Fruit fly (Drosophila melanogaster) whole organism, embryonic: Measurements from ENCODE around the gene beta'COP.

Experiments
- Asciz ChIP-seq: fragments of 200-800 bp; sonication (Bioruptor generic); optimal IDR thresholded peaks from 2 replicates; lab custom pipeline; 2017; ENCODE audit warnings: missing biosample characterization, mild to moderate bottlenecking, missing genetic modification characterization, missing genetic modification reagents
- Awh ChIP-seq: fragments of 200-800 bp; sonication (Bioruptor generic); IDR thresholded peaks from 2 replicates; pipeline ENCODE4, ENCODE4 v1.3.6; 2022; ENCODE audit warnings: missing biosample characterization, missing genetic modification characterization
- Bteb2 ChIP-seq: fragments of 200-800 bp; sonication (Bioruptor generic); optimal IDR thresholded peaks from 2 replicates; lab custom pipeline; 2016; ENCODE audit warnings: missing biosample characterization, missing genetic modification characterization
- CG1024 ChIP-seq: fragments of 200-800 bp; sonication (Bioruptor generic); IDR thresholded peaks from 2 replicates; pipeline ENCODE4 v1.3.6; 2022; ENCODE audit warnings: missing biosample characterization, missing genetic modification characterization
- CG11085 ChIP-seq: fragments of 200-800 bp; sonication (Bioruptor generic); IDR thresholded peaks from 2 replicates; pipeline ENCODE4 v1.3.6; 2022; ENCODE audit warnings: missing biosample characterization, missing genetic modification characterization
- CG11696 ChIP-seq: fragments of 200-800 bp; sonication (Bioruptor generic); IDR thresholded peaks from 2 replicates; pipeline ENCODE4 v1.3.6; 2022; ENCODE audit warnings: missing biosample characterization, missing genetic modification characterization
- CG13287 ChIP-seq: fragments of 200-800 bp; sonication (Bioruptor generic); IDR thresholded peaks from 2 replicates; pipeline ENCODE4 v1.3.6; 2022; ENCODE audit warnings: missing biosample characterization, missing genetic modification characterization; ENCODE audit not compliant: partially characterized antibody
- CG15073 ChIP-seq: fragments of 200-800 bp; sonication (Bioruptor generic); optimal IDR thresholded peaks from 2 replicates; lab custom pipeline; 2016; ENCODE audit warnings: missing biosample characterization, missing genetic modification characterization
- CG15696 ChIP-seq: fragments of 200-800 bp; sonication (Bioruptor generic); optimal IDR thresholded peaks from 2 replicates; lab custom pipeline; 2019; ENCODE audit warnings: missing biosample characterization, mild to moderate bottlenecking, missing genetic modification characterization, moderate library complexity
- CG1792 ChIP-seq: fragments of 200-800 bp; sonication (Bioruptor generic); optimal IDR thresholded peaks from 2 replicates; lab custom pipeline; 2016; ENCODE audit warnings: missing biosample characterization, missing genetic modification characterization
- CG18011 ChIP-seq: fragments of 200-800 bp; sonication (Bioruptor generic); optimal IDR thresholded peaks from 2 replicates; lab custom pipeline; 2017; ENCODE audit warnings: missing biosample characterization, missing genetic modification characterization, mild to moderate bottlenecking, moderate library complexity, missing genotype
- CG18764 ChIP-seq: fragments of 200-800 bp; sonication (Bioruptor generic); optimal IDR thresholded peaks from 3 replicates; lab custom pipeline; 2016; ENCODE audit warnings: missing biosample characterization, missing genetic modification characterization
- CG31365 ChIP-seq: fragments of 200-800 bp; sonication (Bioruptor generic); optimal IDR thresholded peaks from 2 replicates; lab custom pipeline; 2018; ENCODE audit warnings: missing biosample characterization, mild to moderate bottlenecking, missing genetic modification characterization
- CG32532 ChIP-seq: fragments of 200-800 bp; sonication (Bioruptor generic); IDR thresholded peaks from 2 replicates; pipeline ENCODE4 v1.3.6; 2022; ENCODE audit warnings: missing biosample characterization, missing genetic modification characterization
- CG32767 ChIP-seq: fragments of 200-800 bp; sonication (Bioruptor generic); IDR thresholded peaks from 2 replicates; pipeline ENCODE4 v1.3.6; 2022; ENCODE audit warnings: missing biosample characterization, missing genetic modification characterization
- CG34422 ChIP-seq: fragments of 200-800 bp; sonication (Bioruptor generic); IDR thresholded peaks from 3 replicates; pipeline ENCODE4 v1.3.6; 2022; ENCODE audit warnings: missing biosample characterization, missing genetic modification characterization
- CG9437 ChIP-seq: fragments of 200-800 bp; sonication (Bioruptor generic); optimal IDR thresholded peaks from 2 replicates; lab custom pipeline; 2018; ENCODE audit warnings: missing biosample characterization, mild to moderate bottlenecking, missing genetic modification characterization
- CTCF ChIP-seq: fragments of 200-800 bp; sonication (Bioruptor generic); optimal IDR thresholded peaks from 2 replicates; lab custom pipeline; 2017; ENCODE audit warnings: missing biosample characterization, mild to moderate bottlenecking, missing genetic modification characterization, moderate library complexity
- Dbx ChIP-seq: fragments of 200-800 bp; sonication (Bioruptor generic); IDR thresholded peaks from 3 replicates; pipeline ENCODE4 v1.3.6; 2022; ENCODE audit warnings: missing biosample characterization, missing genetic modification characterization
- Ets65A ChIP-seq: fragments of 200-800 bp; sonication (Bioruptor generic); peaks from one replicate; lab custom pipeline; 2016; ENCODE audit warnings: missing biosample characterization, missing genetic modification characterization
- Gsc ChIP-seq: fragments of 200-800 bp; sonication (Bioruptor generic); IDR thresholded peaks from 2 replicates; pipeline ENCODE4 v1.3.6; 2022; ENCODE audit warnings: missing biosample characterization, missing genetic modification characterization
- Hand ChIP-seq: fragments of 200-800 bp; sonication (Bioruptor generic); optimal IDR thresholded peaks from 2 replicates; lab custom pipeline; 2017; ENCODE audit warnings: mild to moderate bottlenecking, missing biosample characterization, missing genetic modification reagents, missing genetic modification characterization
- Max ChIP-seq: fragments of 200-800 bp; sonication (Bioruptor generic); optimal IDR thresholded peaks from 2 replicates; lab custom pipeline; 2016; ENCODE audit warnings: missing biosample characterization, mild to moderate bottlenecking, missing genetic modification characterization
- Myb ChIP-seq: fragments of 200-800 bp; sonication (Bioruptor generic); optimal IDR thresholded peaks from 2 replicates; lab custom pipeline; 2016; ENCODE audit warnings: missing biosample characterization, missing genetic modification characterization
- Sox100B ChIP-seq: fragments of 200-800 bp; sonication (Bioruptor generic); optimal IDR thresholded peaks from 3 replicates; lab custom pipeline; 2018; ENCODE audit warnings: missing biosample characterization, mild to moderate bottlenecking, missing genetic modification characterization
- Sry-β ChIP-seq: fragments of 200-800 bp; sonication (Bioruptor generic); optimal IDR thresholded peaks from 2 replicates; lab custom pipeline; 2018; ENCODE audit warnings: missing biosample characterization, mild to moderate bottlenecking, missing genetic modification characterization, moderate library complexity
- Trl ChIP-seq, 3 experiments: fragments of >200 bp in 2 of 3; fragments of 200-800 bp in 1 of 3; sonication (Bioruptor generic) in 1 of 3; optimal IDR thresholded peaks; 2 replicates in 1 of 3; 3 replicates in 2 of 3; lab custom pipeline; 2016 to 2017; ENCODE audit warnings: missing biosample characterization in 1 of 3, missing genetic modification characterization in 1 of 3
- amos ChIP-seq: fragments of 200-800 bp; sonication (Bioruptor generic); IDR thresholded peaks from 2 replicates; pipeline ENCODE4 v1.3.6; 2022; ENCODE audit warnings: missing biosample characterization, missing genetic modification characterization; ENCODE audit not compliant: partially characterized antibody
- caup ChIP-seq: fragments of 200-800 bp; sonication (Bioruptor generic); optimal IDR thresholded peaks from 3 replicates; lab custom pipeline; 2017; ENCODE audit warnings: missing biosample characterization, mild to moderate bottlenecking, missing genetic modification characterization, moderate library complexity; ENCODE audit not compliant: severe bottlenecking
- chinmo ChIP-seq: fragments of 200-800 bp; sonication (Bioruptor generic); IDR thresholded peaks from 4 replicates; pipeline ENCODE4 v1.3.6; 2022; ENCODE audit warnings: missing biosample characterization, missing genetic modification characterization; ENCODE audit not compliant: partially characterized antibody
- crc ChIP-seq: fragments of 200-800 bp; sonication (Bioruptor generic); optimal IDR thresholded peaks from 2 replicates; lab custom pipeline; 2016; ENCODE audit warnings: missing biosample characterization, missing genetic modification characterization
- dan ChIP-seq: fragments of 200-800 bp; sonication (Bioruptor generic); IDR thresholded peaks from 2 replicates; pipeline ENCODE4 v1.3.6; 2022; ENCODE audit warnings: missing biosample characterization, missing genetic modification characterization
- exex ChIP-seq: fragments of 200-800 bp; sonication (Bioruptor generic); optimal IDR thresholded peaks from 4 replicates; lab custom pipeline; 2018; ENCODE audit warnings: missing biosample characterization, mild to moderate bottlenecking, missing genetic modification characterization, moderate library complexity
- fd64A ChIP-seq: fragments of 200-800 bp; sonication (Bioruptor generic); optimal IDR thresholded peaks from 3 replicates; lab custom pipeline; 2018; ENCODE audit warnings: missing biosample characterization, mild to moderate bottlenecking, missing genetic modification characterization
- ftz-f1 ChIP-seq: fragments of 200-800 bp; sonication (Bioruptor generic); optimal IDR thresholded peaks from 2 replicates; lab custom pipeline; 2016; ENCODE audit warnings: missing biosample characterization, missing genetic modification characterization
- kah ChIP-seq: fragments of 200-800 bp; sonication (Bioruptor generic); optimal IDR thresholded peaks from 2 replicates; lab custom pipeline; 2018; ENCODE audit warnings: missing biosample characterization, mild to moderate bottlenecking, missing genetic modification characterization
- nerfin-1 ChIP-seq: fragments of 200-800 bp; sonication (Bioruptor generic); optimal IDR thresholded peaks from 3 replicates; lab custom pipeline; 2019; ENCODE audit warnings: missing biosample characterization, mild to moderate bottlenecking, missing genetic modification characterization, moderate library complexity
- org-1 ChIP-seq: fragments of 200-800 bp; sonication (Bioruptor generic); optimal IDR thresholded peaks from 2 replicates; lab custom pipeline; 2017; ENCODE audit warnings: missing biosample characterization, missing genetic modification characterization
- pfk ChIP-seq: fragments of 200-800 bp; sonication (Bioruptor generic); optimal IDR thresholded peaks from 2 replicates; lab custom pipeline; 2018; ENCODE audit warnings: missing biosample characterization, mild to moderate bottlenecking, missing genetic modification characterization, moderate library complexity
- prd ChIP-seq, 3 experiments: fragments of >200 bp in 2 of 3; fragments of 200-800 bp in 1 of 3; sonication (Bioruptor generic) in 1 of 3; optimal IDR thresholded peaks in 2 of 3; IDR thresholded peaks in 1 of 3; 2 replicates in 2 of 3; 3 replicates in 1 of 3; pipeline versions ENCODE4 v1.3.6 to Lab custom; 2017 to 2022; ENCODE audit warnings: missing biosample characterization in 1 of 3, missing genetic modification characterization in 1 of 3
- tap ChIP-seq: fragments of 200-800 bp; optimal IDR thresholded peaks from 3 replicates; lab custom pipeline; 2019; ENCODE audit warnings: missing biosample characterization, mild to moderate bottlenecking, missing genetic modification characterization, moderate library complexity
- tgo ChIP-seq: fragments of 200-800 bp; sonication (Bioruptor generic); IDR thresholded peaks from 3 replicates; pipeline ENCODE4 v1.3.6; 2022; ENCODE audit warnings: missing biosample characterization, missing genetic modification characterization

The beta'COP gene

dm6 chr2L:13331868-13332544 is 46.7 kb upstream of the beta'COP start:
- TF ChIP-seq Ets65A (GFP tag; lab: Kevin White, UChicago) (peak; percentile 71), chinmo (GFP tag; lab: Robert Waterston, UW) (0 out of 4 replicates have a peak, but pooled peaks have one; percentile 23), CG18011 (GFP tag; lab: Kevin White, UChicago) (peak; percentile 94), CG34422 (GFP tag; lab: Robert Waterston, UW) (peak; percentile 56; the same call in 1 of the 3 replicates), Trl (optimal IDR thresholded peaks at IDR 0.05; lab: Kevin White, UChicago) (peak; percentile 42 to 68), Trl (GFP tag; optimal IDR thresholded peaks at IDR 0.05; lab: Kevin White, UChicago) (no peak), kah (GFP tag; lab: Kevin White, UChicago) (no peak), tgo (no peak)
- TF ChIP-seq, all 482 proteins: peak for 5

dm6 chr2L:13332736-13333135 is 46.0 kb upstream of the beta'COP start:
- peak; percentile 99 for TF ChIP-seq CG9437 (GFP tag; lab: Kevin White, UChicago)
- TF ChIP-seq ftz-f1 (GFP tag; lab: Kevin White, UChicago): peak; percentile 13
- TF ChIP-seq CTCF (GFP tag; lab: Kevin White, UChicago): peak; percentile 57
- TF ChIP-seq amos: peak; percentile 28; the same call in 1 of the 2 replicates
- TF ChIP-seq Myb (GFP tag; lab: Kevin White, UChicago): peak; percentile 80
- TF ChIP-seq org-1: no peak
- TF ChIP-seq CG15073 (GFP tag; lab: Kevin White, UChicago): no peak
- TF ChIP-seq CG13287 (GFP tag; lab: Robert Waterston, UW): peak; percentile 33; the same call in 1 of the 2 replicates
- peak; percentile 73 for TF ChIP-seq CG31365 (tag; lab: Kevin White, UChicago)

- no peak for TF ChIP-seq pfk
- TF ChIP-seq CG11696 (GFP tag; lab: Robert Waterston, UW): no peak
- no peak for TF ChIP-seq ftz-f1 (GFP tag; lab: Kevin White, UChicago)
- no peak for TF ChIP-seq CG1024 (GFP tag; lab: Robert Waterston, UW)
- TF ChIP-seq nerfin-1 (tag; lab: Kevin White, UChicago): no peak
- no peak for TF ChIP-seq Gsc (GFP tag; lab: Robert Waterston, UW)
- TF ChIP-seq tap (tag; lab: Kevin White, UChicago): no peak
These were observed 31.2 kb upstream of the beta'COP start, which contains the start of gene CG16826 for dm6 chr2L:13347473-13347872. TSS of gene CG16826 (plus strand) at chr2L:13347773.

- TF ChIP-seq Asciz (GFP tag; lab: Kevin White, UChicago) (peak; percentile 35), Trl (optimal IDR thresholded peaks at IDR 0.05; lab: Kevin White, UChicago) (no peak), Trl (GFP tag; optimal IDR thresholded peaks at IDR 0.05; lab: Kevin White, UChicago) (no peak), caup (GFP tag; lab: Kevin White, UChicago) (no peak), Hand (GFP tag; lab: Kevin White, UChicago) (no peak), Sox100B (GFP tag; lab: Kevin White, UChicago) (peak; percentile 43), crc (GFP tag; lab: Kevin White, UChicago) (no peak), Max (GFP tag; lab: Kevin White, UChicago) (no peak), Gsc (GFP tag; lab: Robert Waterston, UW) (no peak), CG9437 (GFP tag; lab: Kevin White, UChicago) (peak; percentile 1), fd64A (peak; percentile 29), CG32532 (GFP tag; lab: Robert Waterston, UW) (0 out of 2 replicates have a peak, but pooled peaks have one; percentile 7), tap (tag; lab: Kevin White, UChicago) (peak; percentile 36), CG11085 (no peak), CG15696 (tag; lab: Kevin White, UChicago) (no peak), dan (GFP tag; lab: Robert Waterston, UW) (no peak), CG32767 (GFP tag; lab: Robert Waterston, UW) (no peak), CG1792 (no peak), Bteb2 (GFP tag; lab: Kevin White, UChicago) (no peak), Awh (GFP tag; lab: Robert Waterston, UW) (0 out of 2 replicates have a peak, but pooled peaks have one; percentile 17), exex (tag; lab: Kevin White, UChicago) (no peak), CG18764 (no peak), prd (optimal IDR thresholded peaks at IDR 0.05; lab: Kevin White, UChicago) (no peak), prd (GFP tag; IDR thresholded peaks at IDR 0.05; lab: Robert Waterston, UW) (no peak), Sry-β (GFP tag; lab: Kevin White, UChicago) (no peak), Dbx (GFP tag; lab: Robert Waterston, UW) (no peak)
These were observed 29.3 kb upstream of the beta'COP start for dm6 chr2L:13349237-13349902.
